Worm (Caenorhabditis elegans): ENCODE results near the gene ZK688.11.

The ZK688.11 gene

ce11 chrIII:7855468-7855867, 29.3 kb downstream of the ZK688.11 start (continued):
- peak; percentile 79 for TF ChIP-seq snpc-3.4 (tag; optimal IDR thresholded peaks at IDR 0.05)
- TF ChIP-seq ztf-18 (tag; optimal IDR thresholded peaks at IDR 0.05) = peak; percentile 45
- TF ChIP-seq lsl-1 (GFP tag; optimal IDR thresholded peaks at IDR 0.05) = peak; percentile 49
- TF ChIP-seq tlf-1 (GFP tag; optimal IDR thresholded peaks at IDR 0.05) = peak; percentile 64
- peak; percentile 48; the same call in 1 of the 2 replicates for TF ChIP-seq dox-1 (GFP tag; IDR thresholded peaks at IDR 0.05)
- peak; percentile 12 for TF ChIP-seq somi-1 (GFP tag; optimal IDR thresholded peaks at IDR 0.05)
- peak; percentile 82 for TF ChIP-seq B0336.3 (GFP tag; IDR thresholded peaks at IDR 0.05)
- TF ChIP-seq ekl-4 (GFP tag; IDR thresholded peaks at IDR 0.05) = peak; percentile 78
- no peak for TF ChIP-seq T26A5.8 (tag; optimal IDR thresholded peaks at IDR 0.05)
- TF ChIP-seq madf-6 (GFP tag; IDR thresholded peaks at IDR 0.05) = peak; percentile 58
- 0 out of 2 replicates have a peak, but pooled peaks have one; percentile 24 for TF ChIP-seq F33H1.4 (GFP tag; IDR thresholded peaks at IDR 0.05)
- peak; percentile 11 for TF ChIP-seq snpc-1.3 (tag; optimal IDR thresholded peaks at IDR 0.05; ENCODE audit: insufficient read depth)
- TF ChIP-seq gei-17 (GFP tag; optimal IDR thresholded peaks at IDR 0.05) = no peak
- TF ChIP-seq egl-18 (GFP tag; IDR thresholded peaks at IDR 0.05) = no peak
- peak; percentile 57 for TF ChIP-seq ceh-100 (GFP tag; IDR thresholded peaks at IDR 0.05)
- TF ChIP-seq Y53G8AR.9 (GFP tag; conservative IDR thresholded peaks at IDR 0.05) = peak; percentile 53; the same call in 1 of the 2 replicates
- peak; percentile 14 for TF ChIP-seq efl-1 (GFP tag; optimal IDR thresholded peaks at IDR 0.05)
- TF ChIP-seq madf-3 (GFP tag; IDR thresholded peaks at IDR 0.05) = peak; percentile 74
- TF ChIP-seq hmg-20 (GFP tag; IDR thresholded peaks at IDR 0.05) = no peak
- TF ChIP-seq attf-6 (GFP tag; IDR thresholded peaks at IDR 0.05) = peak; percentile 79; the same call in 1 of the 2 replicates
- TF ChIP-seq F49E8.2 (tag; optimal IDR thresholded peaks at IDR 0.05; ENCODE audit: insufficient read depth) = peak; percentile 82
- no peak for TF ChIP-seq Y53F4B.3 (GFP tag; IDR thresholded peaks at IDR 0.05)
- no peak for TF ChIP-seq C06A6.2 (GFP tag; conservative IDR thresholded peaks at IDR 0.05)
- no peak for TF ChIP-seq Y79H2A.3 (GFP tag; conservative IDR thresholded peaks at IDR 0.05)
- peak in 1 of 3 experiments; percentile 22 for TF ChIP-seq lin-35 (GFP tag; optimal IDR thresholded peaks at IDR 0.05)
- TF ChIP-seq F39B2.1 (GFP tag; IDR thresholded peaks at IDR 0.05) = peak; percentile 48; the same call in 1 of the 2 replicates
- TF ChIP-seq bed-1 (GFP tag; IDR thresholded peaks at IDR 0.05) = no peak
- no peak for TF ChIP-seq ccch-3 (GFP tag; optimal IDR thresholded peaks at IDR 0.05)
- TF ChIP-seq nhr-90 (tag; optimal IDR thresholded peaks at IDR 0.05) = peak; percentile 9
- TF ChIP-seq nfyb-1 (GFP tag; IDR thresholded peaks at IDR 0.05) = no peak; the same call in 1 of the 2 replicates
- no peak for TF ChIP-seq ztf-26 (tag; optimal IDR thresholded peaks at IDR 0.05)
- TF ChIP-seq hmg-1.2 (GFP tag; IDR thresholded peaks at IDR 0.05) = peak; percentile 20; the same call in 1 of the 2 replicates
- peak; percentile 11 for TF ChIP-seq athp-1 (tag; optimal IDR thresholded peaks at IDR 0.05)
- TF ChIP-seq ceh-27 (GFP tag; optimal IDR thresholded peaks at IDR 0.05) = no peak
- TF ChIP-seq ama-1 (optimal IDR thresholded peaks at IDR 0.05) = no peak
- peak in 1 of 2 experiments; percentile 88 for TF ChIP-seq ama-1 (GFP tag; optimal IDR thresholded peaks at IDR 0.05)
- peak; percentile 66; the same call in 1 of the 2 replicates for TF ChIP-seq pbrm-1 (GFP tag; IDR thresholded peaks at IDR 0.05)
- peak; percentile 53 for TF ChIP-seq him-1 (tag; optimal IDR thresholded peaks at IDR 0.05)
- no peak for TF ChIP-seq F57C9.4 (tag; optimal IDR thresholded peaks at IDR 0.05)
- peak; percentile 76 for TF ChIP-seq hrde-1 (tag; optimal IDR thresholded peaks at IDR 0.05; ENCODE audit: borderline replicate concordance)
- TF ChIP-seq F57A8.1 (GFP tag; optimal IDR thresholded peaks at IDR 0.05) = no peak
- TF ChIP-seq madf-8 (GFP tag; conservative IDR thresholded peaks at IDR 0.05) = peak; percentile 11; the same call in 1 of the 2 replicates
- peak; percentile 68 for TF ChIP-seq lin-54 (GFP tag; optimal IDR thresholded peaks at IDR 0.05)
- TF ChIP-seq sptf-2 (GFP tag; optimal IDR thresholded peaks at IDR 0.05) = no peak
